Worm (Caenorhabditis elegans): Measurements from ENCODE around the gene F10C2.3.

ce11 chrV:12026878-12027477 lies 6.9 kb downstream of the F10C2.3 start:
- TF ChIP-seq ama-1 (optimal IDR thresholded peaks at IDR 0.05) = no peak
- no peak for TF ChIP-seq F13C5.2 (tag; optimal IDR thresholded peaks at IDR 0.05)

Measured in whole organism, early embryonic.